Worm (Caenorhabditis elegans) whole organism, L2 larva: ENCODE results near the gene W08G11.5.

Experiments
- R02D3.7 ChIP-seq: fragments of 150-350 bp; optimal IDR thresholded peaks from 2 replicates; lab custom pipeline; 2014; ENCODE audit warnings: missing biosample characterization, missing genetic modification characterization
- Y55F3AM.14 ChIP-seq: fragments of 200-800 bp; sonication (Bioruptor generic); optimal IDR thresholded peaks from 2 replicates; lab custom pipeline; 2018; ENCODE audit warnings: mild to moderate bottlenecking, missing genetic modification characterization, missing compliant biosample characterization
- dmd-4 ChIP-seq: sonication (generic microtip); optimal IDR thresholded peaks from 2 replicates; lab custom pipeline; 2017; ENCODE audit warnings: missing biosample characterization, missing genetic modification characterization
- egl-27 ChIP-seq: sonication (generic microtip); optimal IDR thresholded peaks from 3 replicates; lab custom pipeline; 2017; ENCODE audit warnings: missing biosample characterization, missing genetic modification reagents, missing genetic modification characterization
- lin-39 ChIP-seq: fragments of 150-350 bp; optimal IDR thresholded peaks from 2 replicates; lab custom pipeline; 2014; ENCODE audit warnings: missing biosample characterization, missing genetic modification reagents, missing genetic modification characterization
- lsy-2 ChIP-seq, 2 experiments: fragments of 150-350 bp in 1 of 2; sonication (generic microtip) in 1 of 2; optimal IDR thresholded peaks; 2 replicates each; lab custom pipeline; 2014 to 2017; ENCODE audit warnings: missing biosample characterization in 2 of 2, missing genetic modification characterization in 2 of 2
- mdl-1 ChIP-seq, 2 experiments: fragments of 150-350 bp in 1 of 2; sonication (generic microtip) in 1 of 2; optimal IDR thresholded peaks; 2 replicates each; lab custom pipeline; 2017; ENCODE audit warnings: missing biosample characterization in 2 of 2, missing genetic modification characterization in 2 of 2
- nhr-237 ChIP-seq: fragments of 150-350 bp; optimal IDR thresholded peaks from 2 replicates; lab custom pipeline; 2014; ENCODE audit warnings: missing biosample characterization, missing genetic modification characterization
- nhr-25 ChIP-seq: fragments of 150-350 bp; sonication (generic microtip); optimal IDR thresholded peaks from 3 replicates; lab custom pipeline; 2014; ENCODE audit warnings: missing biosample characterization, missing genetic modification characterization
- skn-1 ChIP-seq: sonication (generic microtip); optimal IDR thresholded peaks from 2 replicates; lab custom pipeline; 2017; ENCODE audit warnings: missing biosample characterization, missing genetic modification characterization
- unc-62 ChIP-seq: fragments of 150-350 bp; optimal IDR thresholded peaks from 2 replicates; lab custom pipeline; 2014; ENCODE audit warnings: missing biosample characterization, missing genetic modification reagents, missing genetic modification characterization
- zag-1 ChIP-seq: fragments of 150-350 bp; optimal IDR thresholded peaks from 2 replicates; lab custom pipeline; 2014; ENCODE audit warnings: missing biosample characterization, missing genetic modification characterization
- ztf-11 ChIP-seq: sonication (generic microtip); optimal IDR thresholded peaks from 2 replicates; lab custom pipeline; 2017; ENCODE audit warnings: missing biosample characterization, missing genetic modification characterization

- TF ChIP-seq mdl-1 (tag; optimal IDR thresholded peaks at IDR 0.05; lab: Kevin White, UChicago) (no peak), nhr-25 (no peak), nhr-237 (tag; lab: Kevin White, UChicago) (no peak), zag-1 (tag; lab: Kevin White, UChicago) (no peak), skn-1 (tag; lab: Kevin White, UChicago) (no peak), dmd-4 (tag; lab: Kevin White, UChicago) (no peak), egl-27 (tag; lab: Kevin White, UChicago) (no peak), lsy-2 (tag; optimal IDR thresholded peaks at IDR 0.05; lab: Kevin White, UChicago) (no peak), ztf-11 (tag; lab: Kevin White, UChicago) (no peak), lin-39 (tag; lab: Kevin White, UChicago) (no peak), Y55F3AM.14 (GFP tag; lab: Kevin White, UChicago) (no peak), unc-62 (GFP tag; lab: Kevin White, UChicago) (no peak), R02D3.7 (tag; lab: Kevin White, UChicago) (no peak)
These were observed 30.2 kb upstream of the W08G11.5 start for ce11 chrV:16376430-16376948.
